Fruit fly (Drosophila melanogaster): Measurements from ENCODE around the gene Miro.

Miro gene

dm6 chr3R:24038736-24039556 is at the start of gene Miro:
TSS of gene Miro (minus strand) at chr3R:24038847.
- no peak for TF ChIP-seq Sin3A (optimal IDR thresholded peaks at IDR 0.05)
- TF ChIP-seq insv (optimal IDR thresholded peaks at IDR 0.05), result no peak
- no peak for TF ChIP-seq psq (optimal IDR thresholded peaks at IDR 0.05)
- TF ChIP-seq h (optimal IDR thresholded peaks at IDR 0.05), result no peak
- no peak for TF ChIP-seq Myc (optimal IDR thresholded peaks at IDR 0.05)
- no peak for TF ChIP-seq ttk (optimal IDR thresholded peaks at IDR 0.05)

- TF ChIP-seq psq (optimal IDR thresholded peaks at IDR 0.05), result no peak
Observed at dm6 chr3R:24084975-24085374, 46.3 kb upstream of the Miro start.

dm6 chr3R:24079613-24080012 is 41.0 kb upstream of the Miro start:
- TF ChIP-seq insv (optimal IDR thresholded peaks at IDR 0.05), result no peak
- TF ChIP-seq Sin3A (optimal IDR thresholded peaks at IDR 0.05), result no peak
- no peak for TF ChIP-seq psq (optimal IDR thresholded peaks at IDR 0.05)
- no peak for TF ChIP-seq ttk (optimal IDR thresholded peaks at IDR 0.05)
- no peak for TF ChIP-seq h (optimal IDR thresholded peaks at IDR 0.05)
- no peak for TF ChIP-seq Myc (optimal IDR thresholded peaks at IDR 0.05)

- no peak for TF ChIP-seq psq (optimal IDR thresholded peaks at IDR 0.05)
- no peak for TF ChIP-seq Myc (optimal IDR thresholded peaks at IDR 0.05)
- no peak for TF ChIP-seq h (optimal IDR thresholded peaks at IDR 0.05)
- no peak for TF ChIP-seq ttk (optimal IDR thresholded peaks at IDR 0.05)
- no peak for TF ChIP-seq Sin3A (optimal IDR thresholded peaks at IDR 0.05)
- no peak for TF ChIP-seq insv (optimal IDR thresholded peaks at IDR 0.05)
Observed at dm6 chr3R:24079110-24079509, 40.5 kb upstream of the Miro start.

dm6 chr3R:24073703-24074102 is 35.1 kb upstream of the Miro start:
- TF ChIP-seq Myc (optimal IDR thresholded peaks at IDR 0.05), result no peak
- no peak for TF ChIP-seq Sin3A (optimal IDR thresholded peaks at IDR 0.05)
- TF ChIP-seq ttk (optimal IDR thresholded peaks at IDR 0.05), result no peak
- no peak for TF ChIP-seq insv (optimal IDR thresholded peaks at IDR 0.05)
- TF ChIP-seq h (optimal IDR thresholded peaks at IDR 0.05), result no peak
- TF ChIP-seq psq (optimal IDR thresholded peaks at IDR 0.05), result no peak

dm6 chr3R:24069965-24070364 is 31.3 kb upstream of the Miro start:
- no peak for TF ChIP-seq Sin3A (optimal IDR thresholded peaks at IDR 0.05)
- TF ChIP-seq Myc (optimal IDR thresholded peaks at IDR 0.05), result no peak
- TF ChIP-seq h (optimal IDR thresholded peaks at IDR 0.05), result no peak
- TF ChIP-seq ttk (optimal IDR thresholded peaks at IDR 0.05), result no peak
- TF ChIP-seq psq (optimal IDR thresholded peaks at IDR 0.05), result no peak
- TF ChIP-seq insv (optimal IDR thresholded peaks at IDR 0.05), result no peak

- TF ChIP-seq Sin3A (optimal IDR thresholded peaks at IDR 0.05), result no peak
- TF ChIP-seq insv (optimal IDR thresholded peaks at IDR 0.05), result no peak
- no peak for TF ChIP-seq Myc (optimal IDR thresholded peaks at IDR 0.05)
- no peak for TF ChIP-seq ttk (optimal IDR thresholded peaks at IDR 0.05)
- TF ChIP-seq h (optimal IDR thresholded peaks at IDR 0.05), result no peak
Observed at dm6 chr3R:24068830-24069229, 30.2 kb upstream of the Miro start.

- no peak for TF ChIP-seq psq (optimal IDR thresholded peaks at IDR 0.05)
- TF ChIP-seq Myc (optimal IDR thresholded peaks at IDR 0.05), result no peak
- TF ChIP-seq Sin3A (optimal IDR thresholded peaks at IDR 0.05), result no peak
- no peak for TF ChIP-seq insv (optimal IDR thresholded peaks at IDR 0.05)
- no peak for TF ChIP-seq h (optimal IDR thresholded peaks at IDR 0.05)
- TF ChIP-seq ttk (optimal IDR thresholded peaks at IDR 0.05), result no peak
Observed at dm6 chr3R:24065718-24066117, 27.1 kb upstream of the Miro start.

- no peak for TF ChIP-seq Myc (optimal IDR thresholded peaks at IDR 0.05)
- TF ChIP-seq Sin3A (optimal IDR thresholded peaks at IDR 0.05), result no peak
Observed at dm6 chr3R:24058041-24058440, 19.4 kb upstream of the Miro start, which contains the start of gene SMC1. TSS of gene SMC1 (plus strand) at chr3R:24058287.

- no peak for TF ChIP-seq psq (optimal IDR thresholded peaks at IDR 0.05)
Observed at dm6 chr3R:24057188-24057587, 18.5 kb upstream of the Miro start, which contains the start of gene Hsp68. TSS of gene Hsp68 (minus strand) at chr3R:24057310.

- TF ChIP-seq insv (optimal IDR thresholded peaks at IDR 0.05) (no peak), psq (optimal IDR thresholded peaks at IDR 0.05) (no peak), ttk (optimal IDR thresholded peaks at IDR 0.05) (no peak), h (optimal IDR thresholded peaks at IDR 0.05) (no peak), Myc (optimal IDR thresholded peaks at IDR 0.05) (no peak), Sin3A (optimal IDR thresholded peaks at IDR 0.05) (no peak)
Observed at dm6 chr3R:24054227-24054626, 15.6 kb upstream of the Miro start, which contains the start of gene CG6000. TSS of gene CG6000 (plus strand) at chr3R:24054391.

dm6 chr3R:24053506-24054102 is 15.0 kb upstream of the Miro start:
- TF ChIP-seq h (optimal IDR thresholded peaks at IDR 0.05) (no peak), Sin3A (optimal IDR thresholded peaks at IDR 0.05) (no peak), psq (optimal IDR thresholded peaks at IDR 0.05) (no peak), ttk (optimal IDR thresholded peaks at IDR 0.05) (no peak), Myc (optimal IDR thresholded peaks at IDR 0.05) (no peak), insv (optimal IDR thresholded peaks at IDR 0.05) (no peak)

All from Kc167 (cell line).